Worm (Caenorhabditis elegans): ENCODE data around the gene C06E1.1.

ce11 chrIII:8621982-8622381 lies 16.4 kb downstream of the C06E1.1 start:
- TF ChIP-seq snpc-4 (GFP tag; optimal IDR thresholded peaks at IDR 0.05) (no peak), snpc-4 (tag; optimal IDR thresholded peaks at IDR 0.05) (no peak), unc-62 (GFP tag; optimal IDR thresholded peaks at IDR 0.05) (no peak), sea-2 (GFP tag; IDR thresholded peaks at IDR 0.05) (no peak), pha-4 (tag; optimal IDR thresholded peaks at IDR 0.05) (no peak), ama-1 (optimal IDR thresholded peaks at IDR 0.05) (no peak), ama-1 (GFP tag; optimal IDR thresholded peaks at IDR 0.05) (no peak), tbx-9 (tag; optimal IDR thresholded peaks at IDR 0.05; ENCODE audit: borderline replicate concordance) (no peak), lin-35 (GFP tag; optimal IDR thresholded peaks at IDR 0.05) (no peak), ccch-3 (GFP tag; optimal IDR thresholded peaks at IDR 0.05) (no peak), atf-7 (tag; optimal IDR thresholded peaks at IDR 0.05) (no peak), rec-8 (tag; optimal IDR thresholded peaks at IDR 0.05) (no peak)
